Fruit fly (Drosophila melanogaster) whole organism, prepupa: ENCODE measurements around the gene CG13063.

Experiments used
- Smox ChIP-seq: fragments of 200-800 bp; sonication (Bioruptor generic); optimal IDR thresholded peaks from 3 replicates; lab custom pipeline; 2016; ENCODE audit warnings: missing biosample characterization, missing genetic modification characterization
- vri ChIP-seq: fragments of 200-800 bp; sonication (Bioruptor generic); optimal IDR thresholded peaks from 3 replicates; lab custom pipeline; 2016; ENCODE audit warnings: missing biosample characterization, mild to moderate bottlenecking, missing genetic modification characterization

dm6 chr3L:16301153-16301552, 5.2 kb upstream of the CG13063 start, which contains the start of gene CG4982:
- TF ChIP-seq vri (GFP tag; lab: Kevin White, UChicago) (no peak), Smox (GFP tag; lab: Kevin White, UChicago) (no peak)
